Fruit fly (Drosophila melanogaster) whole organism, prepupa: ENCODE data around the gene AnxB10.

Experiments
- Blimp-1 ChIP-seq: fragments of 200-800 bp; sonication (Bioruptor generic); optimal IDR thresholded peaks from 3 replicates; lab custom pipeline; 2017; ENCODE audit warnings: missing biosample characterization, missing genetic modification characterization, mild to moderate bottlenecking, moderate library complexity, missing genetic modification reagents
- CG10631 ChIP-seq: fragments of 200-800 bp; sonication (Bioruptor generic); optimal IDR thresholded peaks from 2 replicates; lab custom pipeline; 2016; ENCODE audit warnings: missing biosample characterization, missing genetic modification characterization
- CG10669 ChIP-seq: fragments of 200-800 bp; sonication (Bioruptor generic); optimal IDR thresholded peaks from 3 replicates; lab custom pipeline; 2018; ENCODE audit warnings: missing biosample characterization, mild to moderate bottlenecking, missing genetic modification characterization, moderate library complexity
- CG11294 ChIP-seq: fragments of 200-800 bp; sonication (Bioruptor generic); IDR thresholded peaks from 2 replicates; pipeline ENCODE4 v1.3.6; 2022; ENCODE audit warnings: missing biosample characterization, missing genetic modification characterization
- CG11762 ChIP-seq: fragments of 200-800 bp; sonication (Bioruptor generic); optimal IDR thresholded peaks from 3 replicates; lab custom pipeline; 2016; ENCODE audit warnings: missing biosample characterization, missing genetic modification characterization; ENCODE audit not compliant: insufficient read depth
- CG15336 ChIP-seq: fragments of 200-800 bp; sonication (Bioruptor generic); IDR thresholded peaks from 2 replicates; pipeline ENCODE4 v1.3.6; 2022; ENCODE audit warnings: missing biosample characterization, missing genetic modification characterization
- CG1621 ChIP-seq: fragments of 200-800 bp; sonication (Bioruptor generic); optimal IDR thresholded peaks from 3 replicates; lab custom pipeline; 2018; ENCODE audit warnings: missing biosample characterization, mild to moderate bottlenecking, missing genetic modification characterization
- CG16779 ChIP-seq: fragments of 200-800 bp; sonication (Bioruptor generic); optimal IDR thresholded peaks from 3 replicates; lab custom pipeline; 2017; ENCODE audit warnings: missing biosample characterization, mild to moderate bottlenecking, missing genetic modification characterization
- CG3032 ChIP-seq: fragments of 200-800 bp; optimal IDR thresholded peaks from 2 replicates; lab custom pipeline; 2019; ENCODE audit warnings: missing biosample characterization, mild to moderate bottlenecking, missing genetic modification characterization, moderate library complexity
- CG31627 ChIP-seq: fragments of 200-800 bp; sonication (Bioruptor generic); optimal IDR thresholded peaks from 3 replicates; lab custom pipeline; 2016; ENCODE audit warnings: missing biosample characterization, missing genetic modification characterization
- CG32006 ChIP-seq: fragments of 200-800 bp; sonication (Bioruptor generic); optimal IDR thresholded peaks from 3 replicates; lab custom pipeline; 2017; ENCODE audit warnings: missing biosample characterization, mild to moderate bottlenecking, missing genetic modification characterization
- CG3919 ChIP-seq: fragments of 200-800 bp; sonication (Bioruptor generic); optimal IDR thresholded peaks from 3 replicates; lab custom pipeline; 2016; ENCODE audit warnings: missing biosample characterization, missing genetic modification characterization
- CG4318 ChIP-seq: fragments of 200-800 bp; sonication (Bioruptor generic); optimal IDR thresholded peaks from 3 replicates; lab custom pipeline; 2017; ENCODE audit warnings: missing biosample characterization, mild to moderate bottlenecking, missing genetic modification characterization
- CG6163 ChIP-seq: fragments of 200-800 bp; sonication (Bioruptor generic); IDR thresholded peaks from 3 replicates; pipeline ENCODE4 v1.3.6; 2022; ENCODE audit warnings: missing biosample characterization, missing genetic modification characterization
- CG6276 ChIP-seq: fragments of 200-800 bp; sonication (Bioruptor generic); optimal IDR thresholded peaks from 2 replicates; lab custom pipeline; 2017; ENCODE audit warnings: missing biosample characterization, mild to moderate bottlenecking, missing genetic modification characterization
- CG6808 ChIP-seq: fragments of 200-800 bp; sonication (Bioruptor generic); optimal IDR thresholded peaks from 3 replicates; lab custom pipeline; 2017; ENCODE audit warnings: missing biosample characterization, missing genetic modification characterization, mild to moderate bottlenecking, moderate library complexity, missing genetic modification reagents
- CG7368 ChIP-seq: fragments of 200-800 bp; sonication (Bioruptor generic); optimal IDR thresholded peaks from 3 replicates; lab custom pipeline; 2016; ENCODE audit warnings: missing biosample characterization, missing genetic modification characterization
- CG8119 ChIP-seq: fragments of 200-800 bp; sonication (Bioruptor generic); IDR thresholded peaks from 3 replicates; pipeline ENCODE4 v1.3.6; 2022; ENCODE audit warnings: missing biosample characterization, missing genetic modification characterization
- CG8319 ChIP-seq: fragments of 200-800 bp; sonication (Bioruptor generic); optimal IDR thresholded peaks from 3 replicates; lab custom pipeline; 2016; ENCODE audit warnings: missing biosample characterization, missing genetic modification characterization
- CG9139 ChIP-seq: fragments of 200-800 bp; sonication (Bioruptor generic); optimal IDR thresholded peaks from 3 replicates; lab custom pipeline; 2017; ENCODE audit warnings: missing biosample characterization, mild to moderate bottlenecking, missing genetic modification characterization
- Eip78C ChIP-seq: fragments of 200-800 bp; sonication (Bioruptor generic); peaks from one replicate; lab custom pipeline; 2016; ENCODE audit warnings: missing biosample characterization, missing genetic modification characterization
- Eip93F ChIP-seq: fragments of 200-800 bp; sonication (Bioruptor generic); optimal IDR thresholded peaks from 2 replicates; lab custom pipeline; 2016; ENCODE audit warnings: missing biosample characterization, mild to moderate bottlenecking, missing genetic modification characterization
- Ets21C ChIP-seq: fragments of 200-800 bp; sonication (Bioruptor generic); optimal IDR thresholded peaks from 3 replicates; lab custom pipeline; 2016; ENCODE audit warnings: missing biosample characterization, missing genetic modification characterization
- Gug ChIP-seq: fragments of 200-800 bp; sonication (Bioruptor generic); IDR thresholded peaks from 2 replicates; pipeline ENCODE4 v1.3.6; 2022; ENCODE audit warnings: missing biosample characterization, missing genetic modification characterization
- Hr4 ChIP-seq: fragments of 200-800 bp; sonication (Bioruptor generic); optimal IDR thresholded peaks from 3 replicates; lab custom pipeline; 2016; ENCODE audit warnings: missing biosample characterization, missing genetic modification characterization
- Lpt ChIP-seq: fragments of 200-800 bp; sonication (Bioruptor generic); optimal IDR thresholded peaks from 3 replicates; lab custom pipeline; 2016; ENCODE audit warnings: missing biosample characterization, missing genetic modification characterization
- Met ChIP-seq: fragments of 200-800 bp; sonication (Bioruptor generic); optimal IDR thresholded peaks from 3 replicates; lab custom pipeline; 2016; ENCODE audit warnings: missing biosample characterization, missing genetic modification characterization
- OdsH ChIP-seq: fragments of 200-800 bp; sonication (Bioruptor generic); optimal IDR thresholded peaks from 3 replicates; lab custom pipeline; 2016; ENCODE audit warnings: missing biosample characterization, missing genetic modification characterization
- Smox ChIP-seq: fragments of 200-800 bp; sonication (Bioruptor generic); optimal IDR thresholded peaks from 3 replicates; lab custom pipeline; 2016; ENCODE audit warnings: missing biosample characterization, missing genetic modification characterization
- Sox102F ChIP-seq: fragments of 200-800 bp; sonication (Bioruptor generic); optimal IDR thresholded peaks from 2 replicates; lab custom pipeline; 2016; ENCODE audit warnings: missing biosample characterization, mild to moderate bottlenecking, missing genetic modification characterization
- Sox14 ChIP-seq: fragments of 200-800 bp; sonication (Bioruptor generic); optimal IDR thresholded peaks from 3 replicates; lab custom pipeline; 2016; ENCODE audit warnings: missing biosample characterization, missing genetic modification characterization
- Sox15 ChIP-seq: fragments of 200-800 bp; sonication (Bioruptor generic); optimal IDR thresholded peaks from 3 replicates; lab custom pipeline; 2016; ENCODE audit warnings: missing biosample characterization, missing genetic modification characterization
- achi ChIP-seq: fragments of 200-800 bp; sonication (Bioruptor generic); optimal IDR thresholded peaks from 3 replicates; lab custom pipeline; 2016; ENCODE audit warnings: missing biosample characterization, missing genetic modification characterization
- acj6 ChIP-seq: fragments of 200-800 bp; sonication (Bioruptor generic); optimal IDR thresholded peaks from 3 replicates; lab custom pipeline; 2016; ENCODE audit warnings: missing biosample characterization, missing genetic modification characterization
- cyc ChIP-seq: fragments of 200-800 bp; sonication (Bioruptor generic); optimal IDR thresholded peaks from 3 replicates; lab custom pipeline; 2016; ENCODE audit warnings: missing biosample characterization, missing genetic modification characterization
- dac ChIP-seq: fragments of 200-800 bp; sonication (Bioruptor generic); optimal IDR thresholded peaks from 2 replicates; lab custom pipeline; 2017; ENCODE audit warnings: missing biosample characterization, mild to moderate bottlenecking, missing genetic modification characterization
- dsx ChIP-seq: fragments of 200-800 bp; optimal IDR thresholded peaks from 3 replicates; lab custom pipeline; 2019; ENCODE audit warnings: missing biosample characterization, mild to moderate bottlenecking, missing genetic modification characterization, moderate library complexity; ENCODE audit not compliant: poor library complexity, severe bottlenecking
- eg ChIP-seq: fragments of 200-800 bp; sonication (Bioruptor generic); IDR thresholded peaks from 3 replicates; pipeline ENCODE4 v1.3.6; 2022; ENCODE audit warnings: missing biosample characterization, missing genetic modification characterization
- esn ChIP-seq: fragments of 200-800 bp; sonication (Bioruptor generic); optimal IDR thresholded peaks from 2 replicates; lab custom pipeline; 2016; ENCODE audit warnings: missing biosample characterization, mild to moderate bottlenecking, missing genetic modification characterization, moderate library complexity
- fd59A ChIP-seq: fragments of 200-800 bp; sonication (Bioruptor generic); optimal IDR thresholded peaks from 2 replicates; lab custom pipeline; 2017; ENCODE audit warnings: missing biosample characterization, mild to moderate bottlenecking, missing genetic modification characterization, missing genetic modification reagents
- fd85E ChIP-seq: fragments of 200-800 bp; sonication (Bioruptor generic); optimal IDR thresholded peaks from 3 replicates; lab custom pipeline; 2016; ENCODE audit warnings: missing biosample characterization, missing genetic modification characterization
- lz ChIP-seq: fragments of 200-800 bp; sonication (Bioruptor generic); optimal IDR thresholded peaks from 3 replicates; lab custom pipeline; 2016; ENCODE audit warnings: missing biosample characterization, missing genetic modification characterization
- net ChIP-seq: fragments of 200-800 bp; sonication (Bioruptor generic); optimal IDR thresholded peaks from 3 replicates; lab custom pipeline; 2016; ENCODE audit warnings: missing biosample characterization, missing genetic modification characterization
- pdm3 ChIP-seq: fragments of 200-800 bp; sonication (Bioruptor generic); optimal IDR thresholded peaks from 3 replicates; lab custom pipeline; 2016; ENCODE audit warnings: missing biosample characterization, missing genetic modification characterization
- salr ChIP-seq, 2 experiments: fragments of 200-800 bp; sonication (Bioruptor generic); optimal IDR thresholded peaks; 3 replicates each; lab custom pipeline; 2016 to 2018; ENCODE audit warnings: missing biosample characterization in 2 of 2, missing genetic modification characterization in 2 of 2, mild to moderate bottlenecking in 1 of 2
- spab ChIP-seq: fragments of 200-800 bp; sonication (Bioruptor generic); optimal IDR thresholded peaks from 2 replicates; lab custom pipeline; 2017; ENCODE audit warnings: missing biosample characterization, mild to moderate bottlenecking, missing genetic modification characterization, missing genetic modification reagents
- ss ChIP-seq, 2 experiments: fragments of 200-800 bp; sonication (Bioruptor generic); optimal IDR thresholded peaks; 2 replicates in 1 of 2; 3 replicates in 1 of 2; lab custom pipeline; 2017 to 2018; ENCODE audit warnings: mild to moderate bottlenecking in 2 of 2, missing biosample characterization in 2 of 2, missing genetic modification characterization in 2 of 2, moderate library complexity in 1 of 2
- svp ChIP-seq: fragments of 200-800 bp; sonication (Bioruptor generic); peaks from one replicate; lab custom pipeline; 2016; ENCODE audit warnings: missing biosample characterization, missing genetic modification characterization
- topi ChIP-seq: fragments of 200-800 bp; sonication (Bioruptor generic); optimal IDR thresholded peaks from 3 replicates; lab custom pipeline; 2016; ENCODE audit warnings: missing biosample characterization, missing genetic modification characterization

Gene AnxB10

dm6 chrX:20130486-20130885 is 42.8 kb downstream of the AnxB10 start:
- TF ChIP-seq Met (GFP tag; lab: Kevin White, UChicago) (no peak), salr (GFP tag; optimal IDR thresholded peaks at IDR 0.05; lab: Kevin White, UChicago) (peak in 1 of 2 experiments; percentile 46), svp (GFP tag; lab: Kevin White, UChicago) (peak; percentile 16), CG3919 (GFP tag; lab: Kevin White, UChicago) (peak; percentile 26), Eip78C (peak; percentile 83), CG8319 (GFP tag; lab: Kevin White, UChicago) (no peak), net (GFP tag; lab: Kevin White, UChicago) (peak; percentile 38), CG10631 (GFP tag; lab: Kevin White, UChicago) (peak; percentile 37), cyc (GFP tag; lab: Kevin White, UChicago) (no peak), CG6276 (GFP tag; lab: Kevin White, UChicago) (peak; percentile 72), lz (GFP tag; lab: Kevin White, UChicago) (no peak), CG8119 (GFP tag; lab: Robert Waterston, UW) (peak; percentile 79), CG1621 (tag; lab: Kevin White, UChicago) (no peak), achi (GFP tag; lab: Kevin White, UChicago) (peak; percentile 46), CG32006 (GFP tag; lab: Kevin White, UChicago) (peak; percentile 84), dsx (GFP tag; lab: Kevin White, UChicago) (no peak), Sox102F (GFP tag; lab: Kevin White, UChicago) (no peak), CG4318 (GFP tag; lab: Kevin White, UChicago) (peak; percentile 68), CG11762 (no peak), Eip93F (GFP tag; lab: Kevin White, UChicago) (no peak), ss (GFP tag; optimal IDR thresholded peaks at IDR 0.05; lab: Kevin White, UChicago) (no peak), CG11294 (GFP tag; lab: Robert Waterston, UW) (peak; percentile 32; the same call in 1 of the 2 replicates), CG16779 (tag; lab: Kevin White, UChicago) (no peak), Gug (GFP tag; lab: Robert Waterston, UW) (peak; percentile 50), acj6 (GFP tag; lab: Kevin White, UChicago) (peak; percentile 11), topi (no peak), CG15336 (GFP tag; lab: Robert Waterston, UW) (peak; percentile 79), CG9139 (no peak), Sox14 (GFP tag; lab: Kevin White, UChicago) (no peak), CG3032 (tag; lab: Kevin White, UChicago) (no peak), dac (GFP tag; lab: Kevin White, UChicago) (peak; percentile 51), Blimp-1 (GFP tag; lab: Kevin White, UChicago) (no peak), Hr4 (GFP tag; lab: Kevin White, UChicago) (peak; percentile 79), CG6808 (GFP tag; lab: Kevin White, UChicago) (no peak), esn (no peak), Lpt (GFP tag; lab: Kevin White, UChicago) (peak; percentile 55), eg (GFP tag; lab: Robert Waterston, UW) (peak; percentile 65; the same call in 2 of the 3 replicates), pdm3 (GFP tag; lab: Kevin White, UChicago) (peak; percentile 43), OdsH (GFP tag; lab: Kevin White, UChicago) (peak; percentile 33)

DNA sequence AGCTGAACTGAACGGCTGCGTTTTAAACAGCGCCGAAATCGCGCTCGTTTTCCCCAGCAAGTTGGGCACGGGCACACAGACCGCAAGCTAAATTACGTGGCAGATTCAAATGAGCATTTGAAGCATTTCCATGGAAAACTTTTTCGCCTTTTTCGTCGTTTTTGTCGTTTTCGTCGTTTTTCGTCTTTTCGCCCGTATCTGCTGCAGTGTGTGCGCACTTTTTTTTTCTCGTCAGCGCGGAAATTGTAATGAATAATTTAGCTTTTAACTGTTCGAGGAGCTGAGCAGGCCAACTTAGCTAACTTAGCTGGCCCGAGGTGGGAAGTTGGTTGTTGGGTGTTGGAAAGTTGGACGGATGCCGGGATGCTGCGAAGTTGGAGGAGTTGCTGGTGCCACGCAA is 43.8 kb downstream of the AnxB10 start:
- TF ChIP-seq acj6 (GFP tag; lab: Kevin White, UChicago) = no peak
- no peak for TF ChIP-seq cyc (GFP tag; lab: Kevin White, UChicago)
- no peak for TF ChIP-seq Sox15
- TF ChIP-seq CG31627 (GFP tag; lab: Kevin White, UChicago) = no peak
- no peak for TF ChIP-seq CG10669 (GFP tag; lab: Kevin White, UChicago)
- no peak for TF ChIP-seq CG6163 (GFP tag; lab: Robert Waterston, UW)
- TF ChIP-seq eg (GFP tag; lab: Robert Waterston, UW) = peak; percentile 46; the same call in 1 of the 3 replicates
- TF ChIP-seq CG10631 (GFP tag; lab: Kevin White, UChicago) = no peak
- TF ChIP-seq CG8319 (GFP tag; lab: Kevin White, UChicago) = no peak
- TF ChIP-seq Smox = no peak
- TF ChIP-seq ss (GFP tag; optimal IDR thresholded peaks at IDR 0.05; lab: Kevin White, UChicago) = no peak
- peak; percentile 12; the same call in 1 of the 2 replicates for TF ChIP-seq CG15336 (GFP tag; lab: Robert Waterston, UW)
- TF ChIP-seq CG4318 (GFP tag; lab: Kevin White, UChicago) = no peak
- TF ChIP-seq spab (GFP tag; lab: Kevin White, UChicago) = no peak
- TF ChIP-seq fd59A (GFP tag; lab: Kevin White, UChicago) = no peak
- TF ChIP-seq Ets21C (GFP tag; lab: Kevin White, UChicago) = no peak
- TF ChIP-seq CG32006 (GFP tag; lab: Kevin White, UChicago) = no peak
- TF ChIP-seq Blimp-1 (GFP tag; lab: Kevin White, UChicago) = no peak
- no peak for TF ChIP-seq CG3919 (GFP tag; lab: Kevin White, UChicago)
- no peak for TF ChIP-seq CG7368
- TF ChIP-seq CG9139 = no peak
- TF ChIP-seq fd85E (GFP tag; lab: Kevin White, UChicago) = no peak
- TF ChIP-seq dsx (GFP tag; lab: Kevin White, UChicago) = no peak
- TF ChIP-seq CG8119 (GFP tag; lab: Robert Waterston, UW) = peak; percentile 47; the same call in 1 of the 3 replicates
